Worm (Caenorhabditis elegans): ENCODE measurements around the gene gpx-6.

Gene gpx-6

DNA sequence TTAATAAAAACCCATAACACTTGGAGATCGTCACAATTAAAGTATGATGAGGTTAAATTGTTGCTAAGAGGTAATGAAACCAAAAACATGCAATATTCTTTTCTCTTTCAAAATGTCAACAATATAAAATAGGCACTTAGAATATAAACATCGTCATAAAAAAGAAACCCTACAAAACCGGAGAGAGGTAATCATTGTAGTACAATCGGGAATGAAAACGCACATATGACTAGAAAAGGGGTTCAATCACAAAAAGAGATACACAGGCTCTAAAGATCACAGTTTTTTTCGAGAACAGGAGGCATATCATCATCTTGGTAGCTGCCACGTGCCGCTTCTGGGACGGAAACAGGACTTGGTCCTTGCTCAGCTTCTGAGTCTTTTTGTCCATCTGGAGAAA is 4.5 kb downstream of the gpx-6 start:
- TF ChIP-seq nhr-85 (tag) (peak; percentile 43), egl-13 (tag; optimal IDR thresholded peaks at IDR 0.05) (no peak), nhr-90 (tag; optimal IDR thresholded peaks at IDR 0.05; ENCODE audit: poor library complexity) (no peak), zip-4 (GFP tag; optimal IDR thresholded peaks at IDR 0.05) (no peak)

DNA sequence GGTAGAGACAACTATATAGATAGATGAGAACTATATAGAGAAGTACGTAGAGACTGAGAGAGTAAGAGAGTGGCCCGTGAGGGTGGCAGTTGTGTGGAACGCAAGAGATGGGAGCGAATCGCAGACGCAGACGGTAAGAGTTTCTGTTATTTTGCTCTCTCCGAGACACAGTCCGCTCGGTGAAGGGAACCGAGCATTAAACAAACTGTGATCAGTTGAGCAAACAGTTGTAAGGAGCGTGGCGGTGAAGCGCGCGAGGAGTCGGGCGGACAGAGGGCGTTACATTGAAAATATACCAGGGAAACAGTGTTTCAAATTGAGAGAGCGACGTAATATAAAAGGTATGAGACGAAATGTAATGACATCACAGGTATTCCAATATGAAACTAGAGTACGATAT is 7.5 kb downstream of the gpx-6 start:
- TF ChIP-seq elt-3 (tag; optimal IDR thresholded peaks at IDR 0.05) (peak in 2 of 6 experiments; percentile 20 to 22), mep-1 (tag; optimal IDR thresholded peaks at IDR 0.05) (no peak), unc-62 (GFP tag; optimal IDR thresholded peaks at IDR 0.05) (no peak), lin-14 (GFP tag; optimal IDR thresholded peaks at IDR 0.05) (peak; percentile 82), hpl-2 (GFP tag; optimal IDR thresholded peaks at IDR 0.05) (peak; percentile 16), xbp-1 (tag; optimal IDR thresholded peaks at IDR 0.05) (peak; percentile 20), efl-1 (optimal IDR thresholded peaks at IDR 0.05) (peak; percentile 14 to 17), efl-1 (GFP tag; optimal IDR thresholded peaks at IDR 0.05 in 1 of 2) (no peak), sox-4 (tag; optimal IDR thresholded peaks at IDR 0.05) (no peak), snu-23 (GFP tag; optimal IDR thresholded peaks at IDR 0.05) (peak; percentile 43), mab-9 (GFP tag; IDR thresholded peaks at IDR 0.05) (no peak), hlh-17 (GFP tag; optimal IDR thresholded peaks at IDR 0.05; ENCODE audit: borderline replicate concordance) (no peak), fkh-8 (tag; optimal IDR thresholded peaks at IDR 0.05) (no peak), sup-37 (GFP tag; optimal IDR thresholded peaks at IDR 0.05) (peak; percentile 11), nhr-77 (tag; optimal IDR thresholded peaks at IDR 0.05) (peak; percentile 58), egl-27 (tag; optimal IDR thresholded peaks at IDR 0.05) (peak in 1 of 2 experiments; percentile 15), nhr-20 (tag; optimal IDR thresholded peaks at IDR 0.05) (peak; percentile 87), swsn-7 (tag; optimal IDR thresholded peaks at IDR 0.05) (peak; percentile 51), nhr-90 (tag; optimal IDR thresholded peaks at IDR 0.05; ENCODE audit: poor library complexity) (peak; percentile 66), grh-1 (GFP tag; IDR thresholded peaks at IDR 0.05) (no peak), tbx-2 (tag; optimal IDR thresholded peaks at IDR 0.05) (peak; percentile 63), ztf-11 (tag; optimal IDR thresholded peaks at IDR 0.05) (no peak), nhr-71 (tag; optimal IDR thresholded peaks at IDR 0.05) (peak; percentile 68), nhr-47 (tag; optimal IDR thresholded peaks at IDR 0.05) (peak; percentile 39), unc-30 (tag; optimal IDR thresholded peaks at IDR 0.05) (no peak), fkh-10 (GFP tag; optimal IDR thresholded peaks at IDR 0.05) (no peak), unc-130 (tag; optimal IDR thresholded peaks at IDR 0.05) (no peak), lsy-2 (tag; optimal IDR thresholded peaks at IDR 0.05) (peak in 1 of 2 experiments; percentile 35), C16A3.4 (tag; optimal IDR thresholded peaks at IDR 0.05) (no peak), snpc-4 (tag; optimal IDR thresholded peaks at IDR 0.05) (no peak), rnt-1 (tag; optimal IDR thresholded peaks at IDR 0.05) (peak; percentile 27), aly-2 (tag; optimal IDR thresholded peaks at IDR 0.05) (no peak), ets-5 (GFP tag; IDR thresholded peaks at IDR 0.05) (no peak), nhr-11 (tag; optimal IDR thresholded peaks at IDR 0.05) (no peak), pax-3 (tag; optimal IDR thresholded peaks at IDR 0.05) (no peak), nhr-19 (GFP tag; conservative IDR thresholded peaks at IDR 0.05) (peak; percentile 24), lin-35 (GFP tag; optimal IDR thresholded peaks at IDR 0.05) (peak in 1 of 2 experiments; percentile 56), mdl-1 (tag; optimal IDR thresholded peaks at IDR 0.05) (peak in 1 of 2 experiments; percentile 55), jun-1 (tag; optimal IDR thresholded peaks at IDR 0.05) (peak; percentile 59), elt-2 (tag; optimal IDR thresholded peaks at IDR 0.05) (peak; percentile 76), nhr-85 (tag) (peak; percentile 85), F16B12.6 (tag; optimal IDR thresholded peaks at IDR 0.05) (no peak)
